In the genomic region with DNA sequence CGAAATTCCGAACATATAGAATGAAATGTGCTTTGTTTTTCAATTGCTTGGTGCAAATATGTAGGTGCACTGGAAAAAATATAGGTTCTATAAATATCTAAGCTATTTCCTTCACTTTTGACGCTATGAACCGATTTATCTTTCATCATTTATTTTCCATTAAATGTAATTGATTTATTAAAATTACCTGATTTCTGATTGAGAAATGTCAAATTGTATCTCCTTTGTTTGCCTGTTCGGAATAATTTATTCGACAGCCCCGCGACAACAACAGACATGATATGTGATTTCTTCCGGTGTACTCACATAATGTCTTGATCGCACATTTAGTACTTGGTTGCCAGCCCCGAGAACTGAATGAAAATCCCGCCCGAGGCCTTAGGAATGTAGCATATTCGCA, we compare ENCODE assay signal across 1 fruit fly cellular context.
TF ChIP-seq lines count a peak whose summit lies in the region.

No protein-coding gene starts in this region.

TF ChIP-seq in whole organism, embryonic, 481 proteins besides CTCF, POLR2A, EP300 and RAD21 (continued from another document):
- TF ChIP-seq oc (tag; optimal IDR thresholded peaks at IDR 0.05; lab: Kevin White, UChicago): no peak
- TF ChIP-seq tgo (GFP tag; IDR thresholded peaks at IDR 0.05; lab: Robert Waterston, UW): peak; percentile 41; the same call in 1 of the 3 replicates
- TF ChIP-seq peb (GFP tag; IDR thresholded peaks at IDR 0.05; lab: Robert Waterston, UW): no peak
- TF ChIP-seq dan (GFP tag; IDR thresholded peaks at IDR 0.05; lab: Robert Waterston, UW): no peak
- peak; percentile 80 for TF ChIP-seq Rfx (GFP tag; IDR thresholded peaks at IDR 0.05; lab: Robert Waterston, UW)
- TF ChIP-seq HLH3B (GFP tag; IDR thresholded peaks at IDR 0.05; lab: Robert Waterston, UW): no peak
- no peak for TF ChIP-seq scrt (GFP tag; optimal IDR thresholded peaks at IDR 0.05; lab: Kevin White, UChicago)
- no peak for TF ChIP-seq Abd-B (GFP tag; optimal IDR thresholded peaks at IDR 0.05; lab: Kevin White, UChicago)
